Fruit fly (Drosophila melanogaster): Measurements from ENCODE around the gene Rab27.

- TF ChIP-seq psq (optimal IDR thresholded peaks at IDR 0.05) (no peak), h (optimal IDR thresholded peaks at IDR 0.05) (no peak), Sin3A (optimal IDR thresholded peaks at IDR 0.05) (no peak), insv (optimal IDR thresholded peaks at IDR 0.05) (no peak), ttk (optimal IDR thresholded peaks at IDR 0.05) (no peak), Myc (optimal IDR thresholded peaks at IDR 0.05) (no peak)
Measured at dm6 chrX:1513865-1514264, 37.1 kb upstream of the Rab27 start.

All from Kc167 (cell line).